Worm (Caenorhabditis elegans) whole organism, L2 larva: Measurements from ENCODE around the gene tin-9.1.

Experiments used
- C34F6.9 ChIP-seq: fragments of 150-350 bp; optimal IDR thresholded peaks from 2 replicates; lab custom pipeline; 2014; ENCODE audit warnings: missing biosample characterization, missing genetic modification characterization
- F13H6.1 ChIP-seq: sonication (generic microtip); optimal IDR thresholded peaks from 2 replicates; lab custom pipeline; 2016; ENCODE audit warnings: missing genetic modification characterization, missing compliant biosample characterization
- R02D3.7 ChIP-seq: fragments of 150-350 bp; optimal IDR thresholded peaks from 2 replicates; lab custom pipeline; 2014; ENCODE audit warnings: missing biosample characterization, missing genetic modification characterization
- Y55F3AM.14 ChIP-seq: fragments of 200-800 bp; sonication (Bioruptor generic); optimal IDR thresholded peaks from 2 replicates; lab custom pipeline; 2018; ENCODE audit warnings: mild to moderate bottlenecking, missing genetic modification characterization, missing compliant biosample characterization
- ZK546.5 ChIP-seq: sonication (generic microtip); optimal IDR thresholded peaks from 2 replicates; lab custom pipeline; 2017; ENCODE audit warnings: missing biosample characterization, missing genetic modification characterization
- alr-1 ChIP-seq: fragments of 150-350 bp; optimal IDR thresholded peaks from 2 replicates; lab custom pipeline; 2014; ENCODE audit warnings: missing biosample characterization, missing genetic modification characterization
- aly-2 ChIP-seq: fragments of 150-350 bp; optimal IDR thresholded peaks from 2 replicates; lab custom pipeline; 2014; ENCODE audit warnings: missing biosample characterization, missing genetic modification characterization
- ama-1 ChIP-seq: fragments of 150-350 bp; optimal IDR thresholded peaks from 2 replicates; lab custom pipeline; 2018; ENCODE audit warnings: inconsistent platforms
- blmp-1 ChIP-seq: sonication (generic microtip); optimal IDR thresholded peaks from 2 replicates; lab custom pipeline; 2017; ENCODE audit warnings: missing genetic modification characterization, mild to moderate bottlenecking, missing compliant biosample characterization, antibody characterized with exemption, moderate library complexity; ENCODE audit not compliant: insufficient read depth
- ceh-16 ChIP-seq: fragments of 150-350 bp; optimal IDR thresholded peaks from 2 replicates; lab custom pipeline; 2014; ENCODE audit warnings: missing biosample characterization, missing genetic modification characterization
- ceh-82 ChIP-seq: fragments of 150-350 bp; optimal IDR thresholded peaks from 2 replicates; lab custom pipeline; 2014; ENCODE audit warnings: missing biosample characterization, missing genetic modification characterization
- crh-2 ChIP-seq: sonication (generic microtip); optimal IDR thresholded peaks from 2 replicates; lab custom pipeline; 2017; ENCODE audit warnings: missing biosample characterization, missing genetic modification characterization
- dmd-4 ChIP-seq: sonication (generic microtip); optimal IDR thresholded peaks from 2 replicates; lab custom pipeline; 2017; ENCODE audit warnings: missing biosample characterization, missing genetic modification characterization
- egl-27 ChIP-seq: sonication (generic microtip); optimal IDR thresholded peaks from 3 replicates; lab custom pipeline; 2017; ENCODE audit warnings: missing biosample characterization, missing genetic modification reagents, missing genetic modification characterization
- elt-1 ChIP-seq: fragments of 150-350 bp; optimal IDR thresholded peaks from 2 replicates; lab custom pipeline; 2014; ENCODE audit warnings: missing biosample characterization, missing genetic modification characterization
- elt-3 ChIP-seq: sonication (generic microtip); optimal IDR thresholded peaks from 2 replicates; lab custom pipeline; 2017; ENCODE audit warnings: missing biosample characterization, missing genetic modification characterization
- fos-1 ChIP-seq: fragments of 150-350 bp; optimal IDR thresholded peaks from 2 replicates; lab custom pipeline; 2014; ENCODE audit warnings: missing biosample characterization, missing genetic modification characterization
- gmeb-1 ChIP-seq: fragments of 150-350 bp; optimal IDR thresholded peaks from 2 replicates; lab custom pipeline; 2014; ENCODE audit warnings: missing biosample characterization, missing genetic modification characterization
- lin-11 ChIP-seq: fragments of 150-350 bp; sonication (generic microtip); optimal IDR thresholded peaks from 2 replicates; lab custom pipeline; 2014; ENCODE audit warnings: missing biosample characterization, missing genetic modification characterization, inconsistent platforms, mixed read lengths
- lin-13 ChIP-seq: fragments of 150-350 bp; optimal IDR thresholded peaks from 2 replicates; lab custom pipeline; 2014; ENCODE audit warnings: missing biosample characterization, missing genetic modification reagents, missing genetic modification characterization
- lin-39 ChIP-seq: fragments of 150-350 bp; optimal IDR thresholded peaks from 2 replicates; lab custom pipeline; 2014; ENCODE audit warnings: missing biosample characterization, missing genetic modification reagents, missing genetic modification characterization
- lsy-2 ChIP-seq, 2 experiments: fragments of 150-350 bp in 1 of 2; sonication (generic microtip) in 1 of 2; optimal IDR thresholded peaks; 2 replicates each; lab custom pipeline; 2014 to 2017; ENCODE audit warnings: missing biosample characterization in 2 of 2, missing genetic modification characterization in 2 of 2
- mab-5 ChIP-seq: fragments of 150-350 bp; optimal IDR thresholded peaks from 2 replicates; lab custom pipeline; 2014; ENCODE audit warnings: missing biosample characterization, missing genetic modification characterization
- mbf-1 ChIP-seq: sonication (generic microtip); optimal IDR thresholded peaks from 2 replicates; lab custom pipeline; 2017; ENCODE audit warnings: missing biosample characterization, missing genetic modification characterization
- mdl-1 ChIP-seq, 2 experiments: fragments of 150-350 bp in 1 of 2; sonication (generic microtip) in 1 of 2; optimal IDR thresholded peaks; 2 replicates each; lab custom pipeline; 2017; ENCODE audit warnings: missing biosample characterization in 2 of 2, missing genetic modification characterization in 2 of 2
- nhr-10 ChIP-seq: sonication (generic microtip); optimal IDR thresholded peaks from 2 replicates; lab custom pipeline; 2017; ENCODE audit warnings: missing biosample characterization, missing genetic modification characterization
- nhr-11 ChIP-seq: fragments of 150-350 bp; optimal IDR thresholded peaks from 2 replicates; lab custom pipeline; 2014; ENCODE audit warnings: missing biosample characterization, missing genetic modification characterization
- nhr-12 ChIP-seq: fragments of 150-350 bp; optimal IDR thresholded peaks from 2 replicates; lab custom pipeline; 2014; ENCODE audit warnings: missing biosample characterization, missing genetic modification characterization
- nhr-129 ChIP-seq: fragments of 150-350 bp; optimal IDR thresholded peaks from 2 replicates; lab custom pipeline; 2014; ENCODE audit warnings: missing biosample characterization, missing genetic modification characterization
- nhr-21 ChIP-seq: fragments of 150-350 bp; optimal IDR thresholded peaks from 2 replicates; lab custom pipeline; 2014; ENCODE audit warnings: missing biosample characterization, missing genetic modification characterization
- nhr-23 ChIP-seq: fragments of 150-350 bp; optimal IDR thresholded peaks from 2 replicates; lab custom pipeline; 2014; ENCODE audit warnings: missing biosample characterization, missing genetic modification reagents, missing genetic modification characterization
- nhr-237 ChIP-seq: fragments of 150-350 bp; optimal IDR thresholded peaks from 2 replicates; lab custom pipeline; 2014; ENCODE audit warnings: missing biosample characterization, missing genetic modification characterization
- nhr-25 ChIP-seq: fragments of 150-350 bp; sonication (generic microtip); optimal IDR thresholded peaks from 3 replicates; lab custom pipeline; 2014; ENCODE audit warnings: missing biosample characterization, missing genetic modification characterization
- nhr-6 ChIP-seq: fragments of 150-350 bp; optimal IDR thresholded peaks from 2 replicates; lab custom pipeline; 2014; ENCODE audit warnings: missing biosample characterization, missing genetic modification characterization
- nhr-77 ChIP-seq: fragments of 150-350 bp; optimal IDR thresholded peaks from 2 replicates; lab custom pipeline; 2014; ENCODE audit warnings: missing biosample characterization, missing genetic modification characterization
- peb-1 ChIP-seq: fragments of 150-350 bp; optimal IDR thresholded peaks from 2 replicates; lab custom pipeline; 2014; ENCODE audit warnings: missing biosample characterization, missing genetic modification characterization
- sem-4 ChIP-seq: fragments of 150-350 bp; optimal IDR thresholded peaks from 2 replicates; lab custom pipeline; 2014; ENCODE audit warnings: missing biosample characterization, missing genetic modification reagents, missing genetic modification characterization
- skn-1 ChIP-seq: sonication (generic microtip); optimal IDR thresholded peaks from 2 replicates; lab custom pipeline; 2017; ENCODE audit warnings: missing biosample characterization, missing genetic modification characterization
- sma-3 ChIP-seq: sonication (generic microtip); optimal IDR thresholded peaks from 2 replicates; lab custom pipeline; 2016; ENCODE audit warnings: missing genetic modification reagents, missing genetic modification characterization, missing compliant biosample characterization
- sma-9 ChIP-seq, 2 experiments: fragments of 150-350 bp in 1 of 2; sonication (generic microtip) in 1 of 2; optimal IDR thresholded peaks; 2 replicates each; lab custom pipeline; 2014 to 2016; ENCODE audit warnings: missing genetic modification characterization in 2 of 2, mild to moderate bottlenecking in 1 of 2, missing biosample characterization in 1 of 2, missing compliant biosample characterization in 1 of 2, missing genetic modification reagents in 1 of 2, moderate library complexity in 1 of 2
- snpc-4 ChIP-seq: fragments of 150-350 bp; optimal IDR thresholded peaks from 2 replicates; lab custom pipeline; 2014; ENCODE audit warnings: missing biosample characterization, missing genetic modification characterization
- unc-39 ChIP-seq: fragments of 150-350 bp; optimal IDR thresholded peaks from 2 replicates; lab custom pipeline; 2014; ENCODE audit warnings: missing biosample characterization, missing genetic modification characterization
- unc-55 ChIP-seq: fragments of 150-350 bp; sonication (generic microtip); optimal IDR thresholded peaks from 3 replicates; lab custom pipeline; 2014; ENCODE audit warnings: missing biosample characterization, missing genetic modification reagents, missing genetic modification characterization
- unc-62 ChIP-seq: fragments of 150-350 bp; optimal IDR thresholded peaks from 2 replicates; lab custom pipeline; 2014; ENCODE audit warnings: missing biosample characterization, missing genetic modification reagents, missing genetic modification characterization
- zag-1 ChIP-seq: fragments of 150-350 bp; optimal IDR thresholded peaks from 2 replicates; lab custom pipeline; 2014; ENCODE audit warnings: missing biosample characterization, missing genetic modification characterization
- ztf-1 ChIP-seq: fragments of 200-800 bp; sonication (Bioruptor generic); conservative IDR thresholded peaks from 2 replicates; pipeline ENCODE4 v1.3.6; 2022; ENCODE audit warnings: missing genetic modification characterization, missing compliant biosample characterization
- ztf-11 ChIP-seq: sonication (generic microtip); optimal IDR thresholded peaks from 2 replicates; lab custom pipeline; 2017; ENCODE audit warnings: missing biosample characterization, missing genetic modification characterization
- ztf-4 ChIP-seq: fragments of 150-350 bp; optimal IDR thresholded peaks from 2 replicates; lab custom pipeline; 2014; ENCODE audit warnings: missing biosample characterization, missing genetic modification characterization

tin-9.1 gene

DNA sequence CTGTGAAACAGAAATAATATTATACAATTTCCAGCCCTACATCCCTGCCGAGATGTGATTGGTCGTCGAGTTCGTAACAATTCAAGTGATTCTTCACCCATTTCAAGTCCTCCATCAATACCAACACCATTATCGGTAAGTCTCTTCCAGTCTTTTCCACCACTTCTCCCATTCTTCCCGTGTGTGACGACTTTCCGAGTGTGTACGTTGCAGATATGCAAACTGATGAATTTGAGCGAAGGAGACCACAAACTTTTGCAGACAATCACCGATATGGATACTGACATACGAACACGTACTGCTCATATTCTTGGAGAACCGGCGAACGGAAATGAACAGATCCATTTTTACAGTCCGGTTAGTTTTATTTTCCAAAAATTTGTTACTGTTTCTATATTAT, 7.1 kb upstream of the tin-9.1 start:
- TF ChIP-seq ceh-82 (tag; lab: Kevin White, UChicago) (no peak), ama-1 (peak; percentile 79)

DNA sequence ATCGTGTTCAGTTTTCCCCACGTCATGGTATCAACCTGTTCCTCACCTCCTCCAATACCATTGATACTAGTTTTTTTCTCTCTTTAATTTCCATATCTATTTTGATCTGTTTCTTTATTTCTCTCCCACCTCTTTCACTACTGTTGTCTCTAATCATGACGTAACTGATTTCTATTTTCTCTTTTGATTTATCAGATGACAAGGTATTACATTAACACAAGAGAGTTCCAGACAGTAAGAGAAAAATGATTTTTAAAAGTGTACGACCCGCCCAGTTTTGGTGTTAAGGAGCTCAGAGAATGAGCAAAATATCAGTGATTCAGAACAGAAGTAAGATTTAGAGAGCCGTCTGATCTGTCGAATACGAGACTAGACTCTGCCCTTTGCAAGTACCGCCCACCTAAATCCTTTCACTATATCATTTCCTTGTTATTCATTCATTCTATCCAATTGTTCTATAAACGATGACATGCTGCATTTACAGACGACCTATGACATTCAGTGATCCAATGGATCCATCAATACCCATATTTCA, 5.3 kb upstream of the tin-9.1 start, which contains the start of gene nhr-105:
Gene nhr-105 (plus strand): TSS at position 485 of the 535 bp plus-strand sequence.
- TF ChIP-seq mdl-1 (tag; optimal IDR thresholded peaks at IDR 0.05; lab: Kevin White, UChicago) (no peak), fos-1 (tag; lab: Kevin White, UChicago) (peak; percentile 65), nhr-6 (tag; lab: Kevin White, UChicago) (no peak), ztf-1 (no peak), elt-3 (tag; lab: Kevin White, UChicago) (no peak), unc-62 (GFP tag; lab: Kevin White, UChicago) (no peak), sma-9 (GFP tag; optimal IDR thresholded peaks at IDR 0.05; lab: Kevin White, UChicago) (peak; percentile 32), sma-9 (tag; optimal IDR thresholded peaks at IDR 0.05; lab: Kevin White, UChicago) (peak; percentile 3), alr-1 (tag; lab: Kevin White, UChicago) (no peak), dmd-4 (tag; lab: Kevin White, UChicago) (no peak), elt-1 (tag; lab: Kevin White, UChicago) (no peak), ceh-82 (tag; lab: Kevin White, UChicago) (no peak), gmeb-1 (peak; percentile 61), nhr-12 (tag; lab: Kevin White, UChicago) (no peak), skn-1 (no peak), sma-3 (peak; percentile 76), crh-2 (tag; lab: Kevin White, UChicago) (peak; percentile 93), lin-39 (tag; lab: Kevin White, UChicago) (no peak), sem-4 (tag; lab: Kevin White, UChicago) (peak; percentile 38), ZK546.5 (tag; lab: Kevin White, UChicago) (no peak), nhr-11 (tag; lab: Kevin White, UChicago) (no peak), aly-2 (tag; lab: Kevin White, UChicago) (no peak), ztf-11 (tag; lab: Kevin White, UChicago) (no peak), F13H6.1 (tag; lab: Kevin White, UChicago) (peak; percentile 71), nhr-237 (tag; lab: Kevin White, UChicago) (no peak), ama-1 (no peak), mab-5 (tag; lab: Kevin White, UChicago) (no peak), lin-13 (GFP tag; lab: Kevin White, UChicago) (peak; percentile 45), unc-39 (tag; lab: Kevin White, UChicago) (no peak), snpc-4 (tag; lab: Kevin White, UChicago) (peak; percentile 1), Y55F3AM.14 (peak; percentile 49), unc-55 (GFP tag; lab: Kevin White, UChicago) (no peak), lsy-2 (tag; optimal IDR thresholded peaks at IDR 0.05; lab: Kevin White, UChicago) (peak in 1 of 2 experiments; percentile 69), nhr-21 (peak; percentile 72), peb-1 (tag; lab: Kevin White, UChicago) (no peak), nhr-129 (tag; lab: Kevin White, UChicago) (peak; percentile 77), ztf-4 (peak; percentile 71), nhr-77 (tag; lab: Kevin White, UChicago) (no peak), lin-11 (no peak), R02D3.7 (tag; lab: Kevin White, UChicago) (no peak), zag-1 (tag; lab: Kevin White, UChicago) (no peak), ceh-16 (tag; lab: Kevin White, UChicago) (no peak), mbf-1 (tag; lab: Kevin White, UChicago) (no peak), blmp-1 (peak; percentile 85), nhr-10 (tag; lab: Kevin White, UChicago) (no peak), nhr-23 (tag; lab: Kevin White, UChicago) (no peak), egl-27 (peak; percentile 65), C34F6.9 (tag; lab: Kevin White, UChicago) (no peak), nhr-25 (tag; lab: Kevin White, UChicago) (peak; percentile 95)
